Worm (Caenorhabditis elegans) whole organism, midembryonic: Measurements from ENCODE around the gene C50C3.12.

Experiments
- cog-1 ChIP-seq: sonication (generic microtip); optimal IDR thresholded peaks from 2 replicates; lab custom pipeline; 2016; ENCODE audit warnings: missing genetic modification characterization, missing compliant biosample characterization
- klf-2 ChIP-seq: fragments of 200-800 bp; sonication (Bioruptor generic); conservative IDR thresholded peaks from 2 replicates; pipeline ENCODE4 v1.3.6; 2022; ENCODE audit warnings: missing genetic modification reagents, missing genetic modification characterization, missing compliant biosample characterization
- med-1 ChIP-seq: sonication (generic microtip); optimal IDR thresholded peaks from 2 replicates; lab custom pipeline; 2017; ENCODE audit warnings: missing genetic modification characterization, mild to moderate bottlenecking, missing compliant biosample characterization, antibody characterized with exemption, missing genetic modification reagents; ENCODE audit not compliant: insufficient read depth
- ref-1 ChIP-seq: fragments of 200-800 bp; sonication (Bioruptor generic); conservative IDR thresholded peaks from 2 replicates; pipeline ENCODE4 v1.3.6; 2022; ENCODE audit warnings: missing genetic modification reagents, missing genetic modification characterization, missing compliant biosample characterization
- tab-1 ChIP-seq: fragments of 200-800 bp; sonication (Bioruptor generic); IDR thresholded peaks from 2 replicates; pipeline ENCODE4 v1.3.6; 2022; ENCODE audit warnings: missing genetic modification characterization, missing compliant biosample characterization

DNA sequence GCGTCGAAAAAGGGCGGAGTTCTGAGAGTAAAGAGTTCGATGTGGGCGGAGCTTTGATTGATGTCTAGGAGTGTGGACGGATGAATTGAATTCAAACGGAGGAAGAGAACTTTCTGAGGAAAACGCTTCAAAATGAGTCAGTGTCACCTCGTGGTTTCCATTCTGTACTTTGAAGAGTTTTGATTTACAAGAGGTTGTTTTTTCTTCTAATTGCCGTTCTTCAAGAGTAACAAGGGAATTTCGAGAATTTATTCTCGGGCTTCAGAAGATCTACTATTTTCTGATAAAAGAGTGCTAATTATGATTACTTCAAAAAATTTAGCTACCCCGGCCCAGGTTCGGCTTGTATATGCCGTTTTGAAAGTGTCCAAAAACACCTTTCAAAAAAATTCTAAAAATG, at the start of gene C50C3.12:
- TF ChIP-seq cog-1 (no peak), tab-1 (GFP tag; lab: Robert Waterston, UW) (no peak), med-1 (GFP tag; lab: Kevin White, UChicago) (no peak), ref-1 (no peak), klf-2 (GFP tag; lab: Robert Waterston, UW) (no peak)
